Worm (Caenorhabditis elegans): ENCODE data around the gene F58H1.7.
A peak's percentile ranks its signal among the peaks of the same experiment; 100 is the strongest.

DNA sequence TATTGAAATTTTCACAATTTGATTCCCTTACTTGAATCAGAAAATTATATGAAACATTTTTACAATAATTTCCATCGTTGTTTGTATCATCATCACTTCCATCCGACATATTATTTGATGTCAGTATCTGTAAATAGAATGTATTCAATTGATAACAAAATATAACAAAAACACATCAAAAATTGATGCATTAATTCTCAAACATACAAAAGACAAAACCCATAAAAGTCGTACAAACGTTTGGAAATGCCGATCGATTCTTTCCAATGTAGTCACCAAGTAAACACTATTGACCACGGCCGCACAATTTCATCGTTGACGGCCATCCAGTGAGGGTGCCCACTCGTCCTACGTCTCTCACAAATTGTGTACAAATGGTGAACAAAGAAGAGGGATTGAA is 48.7 kb upstream of the F58H1.7 start, which contains the start of gene add-2:
- peak; percentile 14 for TF ChIP-seq pqm-1 (tag; optimal IDR thresholded peaks at IDR 0.05)
- no peak for TF ChIP-seq hlh-30 (tag; optimal IDR thresholded peaks at IDR 0.05; ENCODE audit: insufficient read depth)
